Worm (Caenorhabditis elegans) whole organism, L1 larva: ENCODE results near the gene drr-2.

Source experiments
- C04F5.9 ChIP-seq: sonication (generic microtip); optimal IDR thresholded peaks from 2 replicates; lab custom pipeline; 2016; ENCODE audit warnings: missing genetic modification characterization, missing compliant biosample characterization
- C16A3.4 ChIP-seq: fragments of 150-350 bp; optimal IDR thresholded peaks from 2 replicates; lab custom pipeline; 2014; ENCODE audit warnings: missing biosample characterization, missing genetic modification characterization
- C34B4.2 ChIP-seq: sonication (generic microtip); optimal IDR thresholded peaks from 2 replicates; lab custom pipeline; 2017; ENCODE audit warnings: mild to moderate bottlenecking, missing genetic modification characterization, missing compliant biosample characterization
- Y116A8C.19 ChIP-seq: sonication (generic microtip); optimal IDR thresholded peaks from 2 replicates; lab custom pipeline; 2016; ENCODE audit warnings: missing compliant biosample characterization, missing genetic modification characterization, borderline replicate concordance
- alr-1 ChIP-seq: fragments of 200-800 bp; sonication (Bioruptor generic); optimal IDR thresholded peaks from 2 replicates; lab custom pipeline; 2018; ENCODE audit warnings: borderline replicate concordance, mild to moderate bottlenecking, missing genetic modification characterization, missing compliant biosample characterization
- blmp-1 ChIP-seq: fragments of 150-350 bp; optimal IDR thresholded peaks from 2 replicates; lab custom pipeline; 2014; ENCODE audit warnings: missing biosample characterization, missing genetic modification characterization
- ceh-8 ChIP-seq: fragments of 200-800 bp; sonication (Bioruptor generic); optimal IDR thresholded peaks from 2 replicates; lab custom pipeline; 2018; ENCODE audit warnings: mild to moderate bottlenecking, missing genetic modification characterization, moderate library complexity, missing compliant biosample characterization
- ceh-82 ChIP-seq, 3 experiments: fragments of 150-350 bp in 1 of 3; sonication (generic microtip) in 2 of 3; optimal IDR thresholded peaks; 2 replicates each; lab custom pipeline; 2014 to 2017; ENCODE audit warnings: missing biosample characterization in 3 of 3, missing genetic modification characterization in 3 of 3
- ces-1 ChIP-seq: fragments of 150-350 bp; optimal IDR thresholded peaks from 2 replicates; lab custom pipeline; 2014; ENCODE audit warnings: missing biosample characterization, missing genetic modification reagents, missing genetic modification characterization
- dpl-1 ChIP-seq, 3 experiments: fragments of 150-350 bp in 2 of 3; sonication (generic microtip) in 1 of 3; optimal IDR thresholded peaks; 2 replicates each; lab custom pipeline; 2014 to 2017; ENCODE audit warnings: missing biosample characterization in 3 of 3, missing genetic modification characterization in 3 of 3, missing genetic modification reagents in 3 of 3
- dsc-1 ChIP-seq: sonication (generic microtip); optimal IDR thresholded peaks from 2 replicates; lab custom pipeline; 2016; ENCODE audit warnings: mild to moderate bottlenecking, missing genetic modification characterization, missing compliant biosample characterization
- efl-1 ChIP-seq, 4 experiments: fragments of 150-350 bp; optimal IDR thresholded peaks in 3 of 4; peaks in 1 of 4; 1 replicate in 1 of 4; 2 replicates in 3 of 4; lab custom pipeline; 2014; ENCODE audit warnings: missing biosample characterization in 2 of 4, missing genetic modification characterization in 2 of 4, missing genetic modification reagents in 2 of 4
- elt-3 ChIP-seq, 6 experiments: fragments of 150-350 bp in 1 of 6; sonication (generic microtip); optimal IDR thresholded peaks; 2 replicates each; lab custom pipeline; 2017 to 2018; ENCODE audit warnings: missing biosample characterization in 6 of 6, missing genetic modification characterization in 6 of 6, inconsistent platforms in 1 of 6
- ets-5 ChIP-seq: fragments of 200-800 bp; sonication (Bioruptor generic); IDR thresholded peaks from 2 replicates; pipeline ENCODE4 v1.3.6; 2022; ENCODE audit warnings: missing genetic modification characterization, missing compliant biosample characterization
- fkh-10 ChIP-seq: sonication (generic microtip); optimal IDR thresholded peaks from 2 replicates; lab custom pipeline; 2017; ENCODE audit warnings: missing biosample characterization, missing genetic modification reagents, missing genetic modification characterization
- fos-1 ChIP-seq: fragments of 150-350 bp; optimal IDR thresholded peaks from 2 replicates; lab custom pipeline; 2014; ENCODE audit warnings: missing biosample characterization, missing genetic modification characterization
- grh-1 ChIP-seq: fragments of 200-800 bp; sonication (Bioruptor generic); IDR thresholded peaks from 2 replicates; pipeline ENCODE4 v1.3.6; 2022; ENCODE audit warnings: missing genetic modification reagents, missing genetic modification characterization, missing compliant biosample characterization
- hlh-17 ChIP-seq: fragments of 200-800 bp; sonication (Bioruptor generic); optimal IDR thresholded peaks from 2 replicates; lab custom pipeline; 2018; ENCODE audit warnings: missing genetic modification characterization, mild to moderate bottlenecking, missing compliant biosample characterization, moderate library complexity, borderline replicate concordance
- hlh-4 ChIP-seq: sonication (generic microtip); optimal IDR thresholded peaks from 2 replicates; lab custom pipeline; 2016; ENCODE audit warnings: mild to moderate bottlenecking, missing genetic modification characterization, missing compliant biosample characterization
- irx-1 ChIP-seq: sonication (generic microtip); optimal IDR thresholded peaks from 2 replicates; lab custom pipeline; 2016; ENCODE audit warnings: missing genetic modification characterization, missing compliant biosample characterization
- jun-1 ChIP-seq: fragments of 150-350 bp; optimal IDR thresholded peaks from 2 replicates; lab custom pipeline; 2014; ENCODE audit warnings: missing biosample characterization, missing genetic modification reagents, missing genetic modification characterization
- lin-13 ChIP-seq: fragments of 150-350 bp; optimal IDR thresholded peaks from 2 replicates; lab custom pipeline; 2014; ENCODE audit warnings: missing biosample characterization, missing genetic modification reagents, missing genetic modification characterization
- lin-14 ChIP-seq: fragments of 200-800 bp; sonication (Bioruptor generic); optimal IDR thresholded peaks from 2 replicates; lab custom pipeline; 2018; ENCODE audit warnings: mild to moderate bottlenecking, missing genetic modification characterization, moderate library complexity, missing compliant biosample characterization
- lin-35 ChIP-seq, 2 experiments: fragments of 150-350 bp; optimal IDR thresholded peaks; 2 replicates each; lab custom pipeline; 2014; ENCODE audit warnings: missing biosample characterization in 2 of 2, missing genetic modification characterization in 2 of 2, missing genetic modification reagents in 2 of 2
- lsy-2 ChIP-seq, 2 experiments: fragments of 150-350 bp; optimal IDR thresholded peaks; 2 replicates each; lab custom pipeline; 2014; ENCODE audit warnings: missing biosample characterization in 2 of 2, missing genetic modification characterization in 2 of 2
- mab-9 ChIP-seq: fragments of 200-800 bp; sonication (Bioruptor generic); IDR thresholded peaks from 2 replicates; pipeline ENCODE4 v1.3.6; 2022; ENCODE audit warnings: missing genetic modification reagents, missing genetic modification characterization, missing compliant biosample characterization
- mdl-1 ChIP-seq, 2 experiments: fragments of 150-350 bp; optimal IDR thresholded peaks; 2 replicates each; lab custom pipeline; 2014 to 2017; ENCODE audit warnings: missing biosample characterization in 2 of 2, missing genetic modification characterization in 2 of 2, inconsistent platforms in 1 of 2
- mep-1 ChIP-seq: fragments of 150-350 bp; optimal IDR thresholded peaks from 2 replicates; lab custom pipeline; 2014; ENCODE audit warnings: missing biosample characterization, missing genetic modification characterization
- nhr-11 ChIP-seq: fragments of 150-350 bp; optimal IDR thresholded peaks from 2 replicates; lab custom pipeline; 2014; ENCODE audit warnings: missing biosample characterization, missing genetic modification characterization
- nhr-12 ChIP-seq: sonication (generic microtip); optimal IDR thresholded peaks from 2 replicates; lab custom pipeline; 2017; ENCODE audit warnings: missing biosample characterization, missing genetic modification characterization
- nhr-20 ChIP-seq: sonication (generic microtip); optimal IDR thresholded peaks from 2 replicates; lab custom pipeline; 2016; ENCODE audit warnings: mild to moderate bottlenecking, missing genetic modification characterization, missing compliant biosample characterization
- nhr-28 ChIP-seq: fragments of 150-350 bp; optimal IDR thresholded peaks from 2 replicates; lab custom pipeline; 2014; ENCODE audit warnings: missing biosample characterization, missing genetic modification characterization
- nhr-47 ChIP-seq: sonication (generic microtip); optimal IDR thresholded peaks from 2 replicates; lab custom pipeline; 2016; ENCODE audit warnings: mild to moderate bottlenecking, missing genetic modification characterization, moderate library complexity, missing compliant biosample characterization
- nhr-71 ChIP-seq: sonication (generic microtip); optimal IDR thresholded peaks from 2 replicates; lab custom pipeline; 2016; ENCODE audit warnings: mild to moderate bottlenecking, missing genetic modification characterization, moderate library complexity, missing compliant biosample characterization
- nhr-76 ChIP-seq: sonication (generic microtip); optimal IDR thresholded peaks from 2 replicates; lab custom pipeline; 2017; ENCODE audit warnings: missing biosample characterization, missing genetic modification characterization
- nhr-84 ChIP-seq: sonication (generic microtip); optimal IDR thresholded peaks from 2 replicates; lab custom pipeline; 2017; ENCODE audit warnings: missing biosample characterization, missing genetic modification characterization
- nhr-90 ChIP-seq: sonication (generic microtip); optimal IDR thresholded peaks from 2 replicates; lab custom pipeline; 2016; ENCODE audit warnings: mild to moderate bottlenecking, missing genetic modification characterization, missing compliant biosample characterization; ENCODE audit not compliant: poor library complexity
- pax-3 ChIP-seq: fragments of 200-800 bp; sonication (Bioruptor generic); optimal IDR thresholded peaks from 2 replicates; lab custom pipeline; 2018; ENCODE audit warnings: mild to moderate bottlenecking, missing genetic modification characterization, moderate library complexity, missing compliant biosample characterization
- pqm-1 ChIP-seq: sonication (generic microtip); optimal IDR thresholded peaks from 3 replicates; lab custom pipeline; 2017; ENCODE audit warnings: missing biosample characterization, missing genetic modification characterization
- rnt-1 ChIP-seq: sonication (generic microtip); optimal IDR thresholded peaks from 2 replicates; lab custom pipeline; 2016; ENCODE audit warnings: mild to moderate bottlenecking, missing genetic modification characterization, moderate library complexity, missing compliant biosample characterization
- snpc-4 ChIP-seq: fragments of 150-350 bp; optimal IDR thresholded peaks from 2 replicates; lab custom pipeline; 2014; ENCODE audit warnings: missing biosample characterization, missing genetic modification characterization
- swsn-7 ChIP-seq: sonication (generic microtip); optimal IDR thresholded peaks from 2 replicates; lab custom pipeline; 2016; ENCODE audit warnings: missing genetic modification characterization, missing compliant biosample characterization
- tbx-2 ChIP-seq: sonication (generic microtip); optimal IDR thresholded peaks from 2 replicates; lab custom pipeline; 2016; ENCODE audit warnings: missing genetic modification characterization, missing compliant biosample characterization
- unc-130 ChIP-seq: fragments of 150-350 bp; optimal IDR thresholded peaks from 2 replicates; lab custom pipeline; 2017; ENCODE audit warnings: missing biosample characterization, missing genetic modification characterization, inconsistent platforms
- unc-30 ChIP-seq: sonication (generic microtip); optimal IDR thresholded peaks from 2 replicates; lab custom pipeline; 2017; ENCODE audit warnings: missing biosample characterization, missing genetic modification characterization
- unc-86 ChIP-seq: sonication (generic microtip); optimal IDR thresholded peaks from 2 replicates; lab custom pipeline; 2016; ENCODE audit warnings: missing genetic modification characterization, missing compliant biosample characterization
- vab-15 ChIP-seq: sonication (generic microtip); optimal IDR thresholded peaks from 2 replicates; lab custom pipeline; 2017; ENCODE audit warnings: missing genotype, mild to moderate bottlenecking, missing genetic modification characterization, missing compliant biosample characterization
- xbp-1 ChIP-seq: sonication (generic microtip); optimal IDR thresholded peaks from 2 replicates; lab custom pipeline; 2016; ENCODE audit warnings: missing genetic modification characterization, missing compliant biosample characterization

drr-2 gene

DNA sequence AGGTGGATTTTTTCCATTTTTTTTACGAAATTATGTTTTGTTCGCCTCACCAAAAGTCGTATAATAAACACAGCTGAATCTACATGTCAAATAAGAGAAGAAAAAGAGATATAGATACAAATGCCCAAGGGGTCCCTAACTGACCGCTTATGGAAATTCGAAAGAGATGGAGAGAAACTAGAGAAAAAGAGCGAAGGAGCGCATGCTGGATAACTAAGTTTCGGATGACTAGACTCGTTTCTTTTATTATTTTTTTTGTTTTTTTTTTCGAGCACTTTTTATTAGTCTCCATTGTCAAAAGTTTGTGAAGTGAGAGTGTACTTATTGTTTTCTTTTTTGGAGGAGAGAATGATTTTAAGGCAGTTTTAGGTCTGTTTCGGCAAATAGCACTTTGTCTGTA, 5.7 kb downstream of the drr-2 start (continued):
- TF ChIP-seq fos-1 (tag; lab: Kevin White, UChicago) (no peak), nhr-71 (tag; lab: Kevin White, UChicago) (peak; percentile 1), blmp-1 (no peak), mdl-1 (tag; optimal IDR thresholded peaks at IDR 0.05; lab: Kevin White, UChicago) (no peak)
- TF ChIP-seq, all 84 proteins: peak for 6

DNA sequence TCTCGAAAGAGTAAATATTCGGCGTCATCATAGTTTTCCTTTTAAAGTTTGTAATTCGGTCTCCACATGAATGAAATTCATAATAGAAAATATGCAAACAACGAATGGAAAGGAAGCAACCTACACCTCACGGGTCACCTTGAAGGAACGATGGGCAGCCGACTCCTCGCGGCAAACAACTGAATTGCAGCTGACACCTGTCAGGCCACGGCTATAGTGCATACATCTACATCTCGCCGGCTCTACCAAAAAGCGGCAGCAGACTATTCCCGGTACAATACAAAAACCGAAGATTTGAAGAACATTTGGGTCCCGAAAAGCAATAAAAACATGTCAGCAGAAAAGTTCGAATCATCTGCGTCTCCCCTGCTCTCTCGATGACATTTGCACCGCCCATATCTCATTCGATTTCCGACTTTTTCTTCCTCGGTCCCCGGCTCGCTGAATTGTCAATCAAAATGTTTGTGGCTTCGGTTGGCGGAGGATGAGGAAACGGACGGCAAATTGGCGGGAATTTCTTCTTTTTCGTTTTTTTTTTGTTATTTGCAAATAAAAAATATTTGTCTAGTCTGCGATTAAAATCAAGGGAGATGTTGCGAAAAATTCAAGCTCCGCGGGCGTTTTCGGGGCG, 7.5 kb downstream of the drr-2 start:
- no peak for TF ChIP-seq blmp-1
- TF ChIP-seq hlh-17: no peak
- peak in 2 of 3 experiments; percentile 27 to 54 for TF ChIP-seq ceh-82 (tag; optimal IDR thresholded peaks at IDR 0.05; lab: Kevin White, UChicago)
- TF ChIP-seq dsc-1 (tag; lab: Kevin White, UChicago): peak; percentile 33
- peak in 1 of 3 experiments; percentile 14 for TF ChIP-seq dpl-1 (GFP tag; optimal IDR thresholded peaks at IDR 0.05; lab: Kevin White, UChicago)
- TF ChIP-seq ces-1 (GFP tag; lab: Kevin White, UChicago): no peak
- TF ChIP-seq xbp-1: no peak
- TF ChIP-seq nhr-12 (tag; lab: Kevin White, UChicago): no peak
- no peak for TF ChIP-seq alr-1 (tag; lab: Kevin White, UChicago)
- TF ChIP-seq tbx-2 (tag; lab: Kevin White, UChicago): peak; percentile 12
- TF ChIP-seq nhr-71 (tag; lab: Kevin White, UChicago): peak; percentile 12
- TF ChIP-seq lsy-2 (tag; optimal IDR thresholded peaks at IDR 0.05; lab: Kevin White, UChicago): peak in 1 of 2 experiments; percentile 20
- TF ChIP-seq snpc-4 (tag; lab: Kevin White, UChicago): peak; percentile 72
- no peak for TF ChIP-seq ets-5 (GFP tag; lab: Robert Waterston, UW)
- TF ChIP-seq fkh-10 (GFP tag; lab: Kevin White, UChicago): peak; percentile 74
- TF ChIP-seq C16A3.4: no peak
- TF ChIP-seq C34B4.2 (tag; lab: Kevin White, UChicago): no peak
- no peak for TF ChIP-seq hlh-4
- no peak for TF ChIP-seq C04F5.9 (tag; lab: Kevin White, UChicago)
- peak in 1 of 2 experiments; percentile 4 for TF ChIP-seq efl-1 (optimal IDR thresholded peaks at IDR 0.05; lab: Kevin White, UChicago)
- peak in 1 of 2 experiments; percentile 71 for TF ChIP-seq efl-1 (GFP tag; optimal IDR thresholded peaks at IDR 0.05 in 1 of 2; lab: Kevin White, UChicago)
- TF ChIP-seq nhr-84 (tag; lab: Kevin White, UChicago): no peak
- TF ChIP-seq nhr-20 (tag; lab: Kevin White, UChicago): no peak
- no peak for TF ChIP-seq grh-1 (GFP tag; lab: Robert Waterston, UW)
- peak; percentile 82 for TF ChIP-seq lin-14 (GFP tag; lab: Kevin White, UChicago)
- TF ChIP-seq Y116A8C.19 (tag; lab: Kevin White, UChicago): no peak
- no peak for TF ChIP-seq elt-3 (tag; optimal IDR thresholded peaks at IDR 0.05; lab: Kevin White, UChicago)
- peak; percentile 23 for TF ChIP-seq rnt-1 (tag; lab: Kevin White, UChicago)
- peak; percentile 13 for TF ChIP-seq swsn-7
- no peak for TF ChIP-seq pqm-1 (tag; lab: Kevin White, UChicago)
- no peak for TF ChIP-seq nhr-11 (tag; lab: Kevin White, UChicago)
- no peak for TF ChIP-seq lin-35 (GFP tag; optimal IDR thresholded peaks at IDR 0.05; lab: Kevin White, UChicago)
- TF ChIP-seq unc-30: no peak
- TF ChIP-seq lin-13: peak; percentile 5
- TF ChIP-seq nhr-28 (tag; lab: Kevin White, UChicago): no peak
- no peak for TF ChIP-seq ceh-8
- TF ChIP-seq, all 84 proteins: peak for 13

ce11 chrIII:13635235-13635634, 8.1 kb downstream of the drr-2 start:
- TF ChIP-seq nhr-47 (tag; lab: Kevin White, UChicago): no peak
- TF ChIP-seq ces-1 (GFP tag; lab: Kevin White, UChicago): no peak
- TF ChIP-seq nhr-90 (tag; lab: Kevin White, UChicago): no peak
- no peak for TF ChIP-seq pax-3 (tag; lab: Kevin White, UChicago)
- no peak for TF ChIP-seq nhr-84 (tag; lab: Kevin White, UChicago)
- no peak for TF ChIP-seq irx-1 (tag; lab: Kevin White, UChicago)
- no peak for TF ChIP-seq ets-5 (GFP tag; lab: Robert Waterston, UW)
- TF ChIP-seq unc-130 (tag; lab: Kevin White, UChicago): peak; percentile 36
- peak; percentile 27 for TF ChIP-seq lin-14 (GFP tag; lab: Kevin White, UChicago)
- TF ChIP-seq vab-15 (tag; lab: Kevin White, UChicago): no peak
- no peak for TF ChIP-seq mep-1
- peak in 1 of 2 experiments; percentile 16 for TF ChIP-seq mdl-1 (tag; optimal IDR thresholded peaks at IDR 0.05; lab: Kevin White, UChicago)
- TF ChIP-seq dpl-1 (GFP tag; optimal IDR thresholded peaks at IDR 0.05; lab: Kevin White, UChicago): no peak
- peak; percentile 34 for TF ChIP-seq rnt-1 (tag; lab: Kevin White, UChicago)
- TF ChIP-seq nhr-71 (tag; lab: Kevin White, UChicago): peak; percentile 30
- TF ChIP-seq jun-1 (tag; lab: Kevin White, UChicago): no peak
- TF ChIP-seq unc-86 (tag; lab: Kevin White, UChicago): no peak
- no peak for TF ChIP-seq nhr-76 (tag; lab: Kevin White, UChicago)
- no peak for TF ChIP-seq mab-9
